Fruit fly (Drosophila melanogaster) whole organism, embryonic: ENCODE data around the gene spel1.

Experiments used
- Bgb ChIP-seq: fragments of 200-800 bp; sonication (Bioruptor generic); IDR thresholded peaks from 2 replicates; pipeline ENCODE4 v1.3.6; 2022; ENCODE audit warnings: missing biosample characterization, missing genetic modification characterization; ENCODE audit not compliant: partially characterized antibody
- CG10462 ChIP-seq: fragments of 200-800 bp; sonication (Bioruptor generic); optimal IDR thresholded peaks from 2 replicates; lab custom pipeline; 2016; ENCODE audit warnings: missing biosample characterization, missing genetic modification characterization
- CG13894 ChIP-seq: fragments of 200-800 bp; sonication (Bioruptor generic); optimal IDR thresholded peaks from 3 replicates; lab custom pipeline; 2018; ENCODE audit warnings: missing biosample characterization, mild to moderate bottlenecking, missing genetic modification characterization, moderate library complexity
- CG15514 ChIP-seq: fragments of 200-800 bp; sonication (Bioruptor generic); optimal IDR thresholded peaks from 3 replicates; lab custom pipeline; 2017; ENCODE audit warnings: missing biosample characterization, missing genetic modification characterization, mild to moderate bottlenecking, moderate library complexity, missing genetic modification reagents
- CG1792 ChIP-seq: fragments of 200-800 bp; sonication (Bioruptor generic); optimal IDR thresholded peaks from 2 replicates; lab custom pipeline; 2016; ENCODE audit warnings: missing biosample characterization, missing genetic modification characterization
- CG2129 ChIP-seq: fragments of 200-800 bp; sonication (Bioruptor generic); IDR thresholded peaks from 2 replicates; pipeline ENCODE4 v1.3.6; 2022; ENCODE audit warnings: missing biosample characterization, missing genetic modification characterization; ENCODE audit not compliant: partially characterized antibody
- CG2199 ChIP-seq: fragments of 200-800 bp; sonication (Bioruptor generic); IDR thresholded peaks from 3 replicates; pipeline ENCODE4 v1.3.6; 2022; ENCODE audit warnings: missing biosample characterization, missing genetic modification characterization
- CG2678 ChIP-seq: fragments of 200-800 bp; sonication (Bioruptor generic); optimal IDR thresholded peaks from 3 replicates; lab custom pipeline; 2019; ENCODE audit warnings: missing biosample characterization, mild to moderate bottlenecking, missing genetic modification characterization, moderate library complexity
- CG32772 ChIP-seq: fragments of 200-800 bp; sonication (Bioruptor generic); IDR thresholded peaks from 2 replicates; pipeline ENCODE4 v1.3.6; 2022; ENCODE audit warnings: missing biosample characterization, missing genetic modification characterization
- CG33213 ChIP-seq: fragments of 200-800 bp; sonication (Bioruptor generic); optimal IDR thresholded peaks from 3 replicates; lab custom pipeline; 2016; ENCODE audit warnings: missing biosample characterization, missing genetic modification characterization
- CG3847 ChIP-seq: fragments of 200-800 bp; sonication (Bioruptor generic); IDR thresholded peaks from 2 replicates; pipeline ENCODE4 v1.3.6; 2022; ENCODE audit warnings: missing biosample characterization, missing genetic modification characterization
- CG42726 ChIP-seq: fragments of 200-800 bp; sonication (Bioruptor generic); IDR thresholded peaks from 2 replicates; pipeline ENCODE4 v1.3.6; 2022; ENCODE audit warnings: missing biosample characterization, missing genetic modification characterization; ENCODE audit not compliant: partially characterized antibody
- CG6654 ChIP-seq: fragments of 200-800 bp; sonication (Bioruptor generic); optimal IDR thresholded peaks from 2 replicates; lab custom pipeline; 2017; ENCODE audit warnings: missing biosample characterization, mild to moderate bottlenecking, missing genetic modification characterization
- CG7987 ChIP-seq: fragments of 200-800 bp; sonication (Bioruptor generic); optimal IDR thresholded peaks from 2 replicates; lab custom pipeline; 2018; ENCODE audit warnings: missing biosample characterization, mild to moderate bottlenecking, missing genetic modification characterization, moderate library complexity
- D19B ChIP-seq: fragments of 200-800 bp; sonication (Bioruptor generic); optimal IDR thresholded peaks from 2 replicates; lab custom pipeline; 2017; ENCODE audit warnings: missing biosample characterization, mild to moderate bottlenecking, missing genetic modification characterization
- Drgx ChIP-seq: fragments of 200-800 bp; sonication (Bioruptor generic); IDR thresholded peaks from 2 replicates; pipeline ENCODE4 v1.3.6; 2022; ENCODE audit warnings: missing biosample characterization, missing genetic modification characterization
- Eip74EF ChIP-seq, 2 experiments: fragments of 200-800 bp in 1 of 2; fragments of >200 bp in 1 of 2; sonication (Bioruptor generic) in 1 of 2; optimal IDR thresholded peaks; 2 replicates each; lab custom pipeline; 2017 to 2019; ENCODE audit warnings: missing biosample characterization in 2 of 2, missing genetic modification characterization in 2 of 2, mild to moderate bottlenecking in 1 of 2, moderate library complexity in 1 of 2
- Gug ChIP-seq: fragments of 200-800 bp; sonication (Bioruptor generic); IDR thresholded peaks from 4 replicates; pipeline ENCODE4 v1.3.6; 2022; ENCODE audit warnings: missing biosample characterization, missing genetic modification characterization
- Hey ChIP-seq: fragments of 200-800 bp; sonication (Bioruptor generic); optimal IDR thresholded peaks from 3 replicates; lab custom pipeline; 2018; ENCODE audit warnings: missing biosample characterization, mild to moderate bottlenecking, missing genetic modification characterization
- Hmr ChIP-seq: fragments of 200-800 bp; sonication (Bioruptor generic); optimal IDR thresholded peaks from 3 replicates; lab custom pipeline; 2017; ENCODE audit warnings: mild to moderate bottlenecking, missing biosample characterization, missing genetic modification reagents, missing genetic modification characterization
- MTF-1 ChIP-seq: fragments of 200-800 bp; sonication (Bioruptor generic); optimal IDR thresholded peaks from 2 replicates; lab custom pipeline; 2018; ENCODE audit warnings: missing biosample characterization, mild to moderate bottlenecking, missing genetic modification characterization, borderline replicate concordance
- Med ChIP-seq: fragments of 200-800 bp; sonication (Bioruptor generic); peaks from one replicate; lab custom pipeline; 2016; ENCODE audit warnings: missing biosample characterization, missing genetic modification characterization, mild to moderate bottlenecking, inconsistent platforms, moderate library complexity
- Meics ChIP-seq: fragments of 200-800 bp; sonication (Bioruptor generic); optimal IDR thresholded peaks from 2 replicates; lab custom pipeline; 2017; ENCODE audit warnings: missing biosample characterization, mild to moderate bottlenecking, missing genetic modification characterization
- Mes4 ChIP-seq: fragments of 200-800 bp; sonication (Bioruptor generic); optimal IDR thresholded peaks from 2 replicates; lab custom pipeline; 2016; ENCODE audit warnings: missing biosample characterization, missing genetic modification characterization
- Nf-YA ChIP-seq: fragments of 200-800 bp; sonication (Bioruptor generic); IDR thresholded peaks from 2 replicates; pipeline ENCODE4 v1.3.6; 2022; ENCODE audit warnings: missing biosample characterization, missing genetic modification characterization
- PHDP ChIP-seq: fragments of 200-800 bp; sonication (Bioruptor generic); optimal IDR thresholded peaks from 3 replicates; lab custom pipeline; 2018; ENCODE audit warnings: missing biosample characterization, mild to moderate bottlenecking, missing genetic modification characterization, moderate library complexity
- Ptx1 ChIP-seq: fragments of 200-800 bp; sonication (Bioruptor generic); IDR thresholded peaks from 2 replicates; pipeline ENCODE4 v1.3.6; 2022; ENCODE audit warnings: missing biosample characterization, missing genetic modification characterization
- bab2 ChIP-seq: fragments of 200-800 bp; sonication (Bioruptor generic); optimal IDR thresholded peaks from 2 replicates; lab custom pipeline; 2016; ENCODE audit warnings: missing biosample characterization, missing genetic modification characterization
- bcd ChIP-seq: fragments of 200-800 bp; sonication (Bioruptor generic); optimal IDR thresholded peaks from 2 replicates; lab custom pipeline; 2017; ENCODE audit warnings: missing biosample characterization, mild to moderate bottlenecking, missing genetic modification characterization
- bsh ChIP-seq, 2 experiments: fragments of 200-800 bp; sonication (Bioruptor generic); optimal IDR thresholded peaks; 2 replicates each; lab custom pipeline; 2017 to 2018; ENCODE audit warnings: mild to moderate bottlenecking in 2 of 2, missing biosample characterization in 2 of 2, missing genetic modification characterization in 2 of 2, moderate library complexity in 1 of 2
- ci ChIP-seq: fragments of 200-800 bp; sonication (Bioruptor generic); IDR thresholded peaks from 3 replicates; pipeline ENCODE4 v1.3.6; 2022; ENCODE audit warnings: missing biosample characterization, missing genetic modification characterization
- dmrt99B ChIP-seq: fragments of 200-800 bp; sonication (Bioruptor generic); optimal IDR thresholded peaks from 2 replicates; lab custom pipeline; 2018; ENCODE audit warnings: missing biosample characterization, mild to moderate bottlenecking, missing genetic modification characterization, moderate library complexity
- eyg ChIP-seq: fragments of 200-800 bp; sonication (Bioruptor generic); optimal IDR thresholded peaks from 3 replicates; lab custom pipeline; 2016; ENCODE audit warnings: missing biosample characterization, missing genetic modification characterization
- fu2 ChIP-seq: fragments of 200-800 bp; sonication (Bioruptor generic); optimal IDR thresholded peaks from 2 replicates; lab custom pipeline; 2016; ENCODE audit warnings: missing biosample characterization, missing genetic modification characterization
- gce ChIP-seq: fragments of 200-800 bp; sonication (Bioruptor generic); IDR thresholded peaks from 3 replicates; pipeline ENCODE4 v1.3.6; 2022; ENCODE audit warnings: missing biosample characterization, missing genetic modification characterization
- gfzf ChIP-seq: fragments of 200-800 bp; sonication (Bioruptor generic); optimal IDR thresholded peaks from 2 replicates; lab custom pipeline; 2016; ENCODE audit warnings: missing biosample characterization, mild to moderate bottlenecking, missing genetic modification characterization, moderate library complexity
- gt ChIP-seq: fragments of 200-800 bp; sonication (Bioruptor generic); IDR thresholded peaks from 2 replicates; pipeline ENCODE4 v1.3.6; 2022; ENCODE audit warnings: missing biosample characterization, missing genetic modification characterization
- klu ChIP-seq: fragments of 200-800 bp; sonication (Bioruptor generic); IDR thresholded peaks from 2 replicates; pipeline ENCODE4 v1.3.6; 2022; ENCODE audit warnings: missing biosample characterization, missing genetic modification characterization
- lola ChIP-seq, 3 experiments: fragments of >200 bp in 2 of 3; fragments of 200-800 bp in 1 of 3; sonication (Bioruptor generic) in 1 of 3; optimal IDR thresholded peaks; 2 replicates each; lab custom pipeline; 2017 to 2019; ENCODE audit warnings: missing biosample characterization in 3 of 3, missing genetic modification characterization in 3 of 3, mild to moderate bottlenecking in 1 of 3, moderate library complexity in 1 of 3
- salm ChIP-seq: fragments of 200-800 bp; sonication (Bioruptor generic); optimal IDR thresholded peaks from 2 replicates; lab custom pipeline; 2018; ENCODE audit warnings: missing biosample characterization, mild to moderate bottlenecking, missing genetic modification characterization
- sc ChIP-seq, 3 experiments: fragments of >200 bp in 2 of 3; fragments of 200-800 bp in 1 of 3; sonication (Bioruptor generic) in 1 of 3; optimal IDR thresholded peaks; 2 replicates in 2 of 3; 3 replicates in 1 of 3; lab custom pipeline; 2017; ENCODE audit warnings: mild to moderate bottlenecking in 1 of 3, missing biosample characterization in 1 of 3, missing genetic modification characterization in 1 of 3, missing genetic modification reagents in 1 of 3
- scrt ChIP-seq: fragments of 200-800 bp; sonication (Bioruptor generic); optimal IDR thresholded peaks from 2 replicates; lab custom pipeline; 2018; ENCODE audit warnings: missing biosample characterization, mild to moderate bottlenecking, missing genetic modification characterization, moderate library complexity
- sens-2 ChIP-seq: fragments of 200-800 bp; sonication (Bioruptor generic); IDR thresholded peaks from 2 replicates; pipeline ENCODE4 v1.3.6; 2022; ENCODE audit warnings: missing biosample characterization, missing genetic modification characterization
- sqz ChIP-seq: fragments of 200-800 bp; sonication (Bioruptor generic); optimal IDR thresholded peaks from 3 replicates; lab custom pipeline; 2018; ENCODE audit warnings: missing biosample characterization, mild to moderate bottlenecking, missing genetic modification characterization
- sug ChIP-seq: fragments of 200-800 bp; optimal IDR thresholded peaks from 2 replicates; lab custom pipeline; 2019; ENCODE audit warnings: missing biosample characterization, mild to moderate bottlenecking, missing genetic modification characterization, moderate library complexity
- tio ChIP-seq: fragments of 200-800 bp; sonication (Bioruptor generic); optimal IDR thresholded peaks from 2 replicates; lab custom pipeline; 2017; ENCODE audit warnings: missing biosample characterization, missing genetic modification characterization, inconsistent platforms
- trem ChIP-seq: fragments of 200-800 bp; optimal IDR thresholded peaks from 3 replicates; lab custom pipeline; 2019; ENCODE audit warnings: missing biosample characterization, mild to moderate bottlenecking, missing genetic modification characterization, moderate library complexity
- twi ChIP-seq: fragments of 200-800 bp; optimal IDR thresholded peaks from 2 replicates; lab custom pipeline; 2019; ENCODE audit warnings: missing biosample characterization, mild to moderate bottlenecking, missing genetic modification characterization, moderate library complexity
- tx ChIP-seq: fragments of 200-800 bp; sonication (Bioruptor generic); optimal IDR thresholded peaks from 2 replicates; lab custom pipeline; 2016; ENCODE audit warnings: missing biosample characterization, missing genetic modification characterization
- vvl ChIP-seq: fragments of 200-800 bp; sonication (Bioruptor generic); IDR thresholded peaks from 2 replicates; pipeline ENCODE4 v1.3.6; 2022; ENCODE audit warnings: missing biosample characterization, missing genetic modification characterization

The spel1 gene

dm6 chr2L:14403568-14403967 is 41.7 kb downstream of the spel1 start (continued):
- TF ChIP-seq tio (GFP tag; lab: Kevin White, UChicago) (no peak), Drgx (GFP tag; lab: Robert Waterston, UW) (no peak), sc (optimal IDR thresholded peaks at IDR 0.05; lab: Kevin White, UChicago) (no peak), sc (GFP tag; optimal IDR thresholded peaks at IDR 0.05; lab: Kevin White, UChicago) (no peak), CG13894 (tag; lab: Kevin White, UChicago) (no peak), Med (GFP tag; lab: Kevin White, UChicago) (peak; percentile 69), ci (GFP tag; lab: Robert Waterston, UW) (no peak), klu (no peak), Hey (tag; lab: Kevin White, UChicago) (peak; percentile 56), CG3847 (no peak), CG33213 (GFP tag; lab: Kevin White, UChicago) (no peak), Hmr (GFP tag; lab: Kevin White, UChicago) (no peak), Gug (no peak), Meics (GFP tag; lab: Kevin White, UChicago) (no peak), D19B (GFP tag; lab: Kevin White, UChicago) (no peak), PHDP (tag; lab: Kevin White, UChicago) (peak; percentile 14), CG6654 (GFP tag; lab: Kevin White, UChicago) (no peak), bcd (GFP tag; lab: Kevin White, UChicago) (no peak), scrt (GFP tag; lab: Kevin White, UChicago) (peak; percentile 6), salm (tag; lab: Kevin White, UChicago) (peak; percentile 50), eyg (GFP tag; lab: Kevin White, UChicago) (no peak), CG32772 (GFP tag; lab: Robert Waterston, UW) (no peak), gce (no peak), CG42726 (no peak), gfzf (GFP tag; lab: Kevin White, UChicago) (no peak), lola (GFP tag; optimal IDR thresholded peaks at IDR 0.05; lab: Kevin White, UChicago) (no peak), fu2 (GFP tag; lab: Kevin White, UChicago) (no peak), Mes4 (no peak), sens-2 (GFP tag; lab: Robert Waterston, UW) (peak; percentile 55; the same call in 1 of the 2 replicates), Nf-YA (GFP tag; lab: Robert Waterston, UW) (no peak), CG15514 (GFP tag; lab: Kevin White, UChicago) (no peak), MTF-1 (GFP tag; lab: Kevin White, UChicago) (no peak), tx (GFP tag; lab: Kevin White, UChicago) (no peak), Ptx1 (GFP tag; lab: Robert Waterston, UW) (no peak), CG2199 (GFP tag; lab: Robert Waterston, UW) (no peak), Bgb (GFP tag; lab: Robert Waterston, UW) (no peak), CG10462 (GFP tag; lab: Kevin White, UChicago) (no peak), trem (tag; lab: Kevin White, UChicago) (no peak), vvl (GFP tag; lab: Robert Waterston, UW) (no peak), Eip74EF (GFP tag; optimal IDR thresholded peaks at IDR 0.05; lab: Kevin White, UChicago) (peak in 1 of 2 experiments; percentile 40), sqz (GFP tag; lab: Kevin White, UChicago) (peak; percentile 78), CG2678 (tag; lab: Kevin White, UChicago) (peak; percentile 42), bsh (GFP tag; optimal IDR thresholded peaks at IDR 0.05; lab: Kevin White, UChicago) (no peak), CG7987 (no peak), twi (tag; lab: Kevin White, UChicago) (no peak), bab2 (GFP tag; lab: Kevin White, UChicago) (no peak), gt (GFP tag; lab: Robert Waterston, UW) (no peak), sug (peak; percentile 89), CG1792 (GFP tag; lab: Kevin White, UChicago) (no peak), dmrt99B (no peak), CG2129 (GFP tag; lab: Robert Waterston, UW) (no peak)
